Worm (Caenorhabditis elegans) whole organism, young adult: ENCODE data around the gene F20C5.6.

Experiments used
- B0019.2 ChIP-seq: fragments of 200-800 bp; sonication (Bioruptor generic); conservative IDR thresholded peaks from 2 replicates; pipeline ENCODE4 v1.3.6; 2022; ENCODE audit warnings: missing genetic modification reagents, missing genetic modification characterization, missing compliant biosample characterization
- B0035.1 ChIP-seq: sonication (generic microtip); optimal IDR thresholded peaks from 2 replicates; lab custom pipeline; 2016; ENCODE audit warnings: missing genetic modification characterization, mild to moderate bottlenecking, missing compliant biosample characterization, missing genotype, missing genetic modification reagents
- K12H6.12 ChIP-seq: fragments of 200-800 bp; sonication (Bioruptor generic); optimal IDR thresholded peaks from 2 replicates; lab custom pipeline; 2018; ENCODE audit warnings: mild to moderate bottlenecking, missing genetic modification characterization, missing compliant biosample characterization
- Y53G8AR.9 ChIP-seq: fragments of 200-800 bp; sonication (Bioruptor generic); conservative IDR thresholded peaks from 2 replicates; pipeline ENCODE4 v1.3.6; 2022; ENCODE audit warnings: missing genetic modification reagents, missing genetic modification characterization, missing compliant biosample characterization
- ama-1 ChIP-seq, 3 experiments: fragments of 150-350 bp in 1 of 3; sonication (generic microtip) in 2 of 3; optimal IDR thresholded peaks; 2 replicates each; lab custom pipeline; 2014 to 2018; ENCODE audit warnings: missing biosample characterization in 2 of 3, missing genetic modification characterization in 2 of 3, missing genetic modification reagents in 2 of 3
- aptf-3 ChIP-seq: fragments of 200-800 bp; sonication (Bioruptor generic); IDR thresholded peaks from 2 replicates; pipeline ENCODE4 v1.3.6; 2022; ENCODE audit warnings: missing genetic modification characterization, missing compliant biosample characterization
- athp-1 ChIP-seq: sonication (generic microtip); optimal IDR thresholded peaks from 2 replicates; lab custom pipeline; 2017; ENCODE audit warnings: mild to moderate bottlenecking, missing genetic modification characterization, missing compliant biosample characterization
- attf-5 ChIP-seq: fragments of 200-800 bp; sonication (Bioruptor generic); optimal IDR thresholded peaks from 2 replicates; lab custom pipeline; 2018; ENCODE audit warnings: mild to moderate bottlenecking, missing genetic modification characterization, missing compliant biosample characterization
- bed-1 ChIP-seq: fragments of 200-800 bp; sonication (Bioruptor generic); IDR thresholded peaks from 2 replicates; pipeline ENCODE4 v1.3.6; 2022; ENCODE audit warnings: missing genetic modification reagents, missing genetic modification characterization, missing compliant biosample characterization
- bed-2 ChIP-seq: fragments of 200-800 bp; sonication (Bioruptor generic); IDR thresholded peaks from 2 replicates; pipeline ENCODE4 v1.3.6; 2022; ENCODE audit warnings: missing genetic modification reagents, missing genetic modification characterization, missing compliant biosample characterization
- cebp-1 ChIP-seq, 2 experiments: fragments of 200-800 bp in 1 of 2; sonication (Bioruptor generic) in 1 of 2; sonication (generic microtip) in 1 of 2; IDR thresholded peaks in 1 of 2; optimal IDR thresholded peaks in 1 of 2; 2 replicates each; pipeline versions ENCODE4 v1.3.6 to Lab custom; 2017 to 2022; ENCODE audit warnings: missing compliant biosample characterization in 2 of 2, missing genetic modification characterization in 2 of 2, mild to moderate bottlenecking in 1 of 2, missing genetic modification reagents in 1 of 2, moderate library complexity in 1 of 2
- cebp-2 ChIP-seq: fragments of 200-800 bp; sonication (Bioruptor generic); IDR thresholded peaks from 2 replicates; pipeline ENCODE4 v1.3.6; 2022; ENCODE audit warnings: missing genetic modification characterization, missing compliant biosample characterization
- ceh-40 ChIP-seq: fragments of 200-800 bp; sonication (Bioruptor generic); IDR thresholded peaks from 2 replicates; pipeline ENCODE4 v1.3.6; 2022; ENCODE audit warnings: missing genetic modification characterization, missing compliant biosample characterization
- ceh-79 ChIP-seq: sonication (generic microtip); optimal IDR thresholded peaks from 2 replicates; lab custom pipeline; 2017; ENCODE audit warnings: mild to moderate bottlenecking, missing genetic modification characterization, missing compliant biosample characterization
- die-1 ChIP-seq: sonication (generic microtip); optimal IDR thresholded peaks from 2 replicates; lab custom pipeline; 2016; ENCODE audit warnings: missing genotype, mild to moderate bottlenecking, missing genetic modification characterization, missing compliant biosample characterization
- dpff-1 ChIP-seq: sonication (generic microtip); optimal IDR thresholded peaks from 2 replicates; lab custom pipeline; 2017; ENCODE audit warnings: mild to moderate bottlenecking, missing genetic modification characterization, missing compliant biosample characterization
- egl-18 ChIP-seq: fragments of 200-800 bp; sonication (Bioruptor generic); IDR thresholded peaks from 2 replicates; pipeline ENCODE4 v1.3.6; 2022; ENCODE audit warnings: missing genetic modification reagents, missing genetic modification characterization, missing compliant biosample characterization
- ets-4 ChIP-seq: fragments of 200-800 bp; sonication (Bioruptor generic); optimal IDR thresholded peaks from 2 replicates; lab custom pipeline; 2018; ENCODE audit warnings: mild to moderate bottlenecking, missing genetic modification characterization, missing compliant biosample characterization
- hlh-12 ChIP-seq: sonication (generic microtip); optimal IDR thresholded peaks from 2 replicates; lab custom pipeline; 2016; ENCODE audit warnings: missing genetic modification characterization, missing compliant biosample characterization
- hmg-1.2 ChIP-seq: fragments of 200-800 bp; sonication (Bioruptor generic); IDR thresholded peaks from 2 replicates; pipeline ENCODE4 v1.3.6; 2022; ENCODE audit warnings: missing genetic modification reagents, missing genetic modification characterization, missing compliant biosample characterization
- hmg-20 ChIP-seq: fragments of 200-800 bp; sonication (Bioruptor generic); IDR thresholded peaks from 2 replicates; pipeline ENCODE4 v1.3.6; 2022; ENCODE audit warnings: missing genetic modification reagents, missing genetic modification characterization, missing compliant biosample characterization
- hrde-1 ChIP-seq: sonication (generic microtip); optimal IDR thresholded peaks from 2 replicates; lab custom pipeline; 2016; ENCODE audit warnings: missing genetic modification characterization, mild to moderate bottlenecking, missing compliant biosample characterization, moderate library complexity, missing genotype, missing genetic modification reagents, borderline replicate concordance
- lag-1 ChIP-seq: fragments of 200-800 bp; sonication (Bioruptor generic); IDR thresholded peaks from 2 replicates; pipeline ENCODE4 v1.3.6; 2022; ENCODE audit warnings: missing genetic modification reagents, missing genetic modification characterization, missing compliant biosample characterization
- let-526 ChIP-seq: fragments of 200-800 bp; sonication (Bioruptor generic); IDR thresholded peaks from 2 replicates; pipeline ENCODE4 v1.3.6; 2022; ENCODE audit warnings: missing genetic modification reagents, missing genetic modification characterization, missing compliant biosample characterization
- lin-40 ChIP-seq: sonication (generic microtip); optimal IDR thresholded peaks from 2 replicates; lab custom pipeline; 2016; ENCODE audit warnings: missing genetic modification characterization, mild to moderate bottlenecking, missing compliant biosample characterization, missing genotype, missing genetic modification reagents
- lin-54 ChIP-seq: fragments of 200-800 bp; sonication (Bioruptor generic); optimal IDR thresholded peaks from 2 replicates; lab custom pipeline; 2018; ENCODE audit warnings: mild to moderate bottlenecking, missing genetic modification characterization, missing compliant biosample characterization
- lir-1 ChIP-seq: fragments of 200-800 bp; sonication (Bioruptor generic); conservative IDR thresholded peaks from 2 replicates; pipeline ENCODE4 v1.3.6; 2022; ENCODE audit warnings: missing genetic modification reagents, missing genetic modification characterization, missing compliant biosample characterization
- madf-10 ChIP-seq: sonication (generic microtip); optimal IDR thresholded peaks from 2 replicates; lab custom pipeline; 2016; ENCODE audit warnings: mild to moderate bottlenecking, missing genetic modification characterization, missing compliant biosample characterization
- mel-28 ChIP-seq: sonication (generic microtip); optimal IDR thresholded peaks from 2 replicates; lab custom pipeline; 2016; ENCODE audit warnings: borderline replicate concordance, mild to moderate bottlenecking, missing genetic modification characterization, missing compliant biosample characterization
- mes-4 ChIP-seq: sonication (generic microtip); optimal IDR thresholded peaks from 2 replicates; lab custom pipeline; 2016; ENCODE audit warnings: missing genotype, missing genetic modification characterization, missing compliant biosample characterization
- nhr-179 ChIP-seq: sonication (generic microtip); optimal IDR thresholded peaks from 2 replicates; lab custom pipeline; 2016; ENCODE audit warnings: mild to moderate bottlenecking, missing genetic modification characterization, missing compliant biosample characterization
- nhr-80 ChIP-seq: sonication (generic microtip); optimal IDR thresholded peaks from 2 replicates; lab custom pipeline; 2016; ENCODE audit warnings: missing genetic modification characterization, missing compliant biosample characterization
- pha-4 ChIP-seq: fragments of 150-350 bp; sonication (generic microtip); optimal IDR thresholded peaks from 2 replicates; lab custom pipeline; 2014; ENCODE audit warnings: missing biosample characterization, missing genetic modification reagents, missing genetic modification characterization
- sea-2 ChIP-seq: fragments of 200-800 bp; sonication (Bioruptor generic); IDR thresholded peaks from 2 replicates; pipeline ENCODE4 v1.3.6; 2022; ENCODE audit warnings: missing genetic modification characterization, missing compliant biosample characterization
- somi-1 ChIP-seq: fragments of 200-800 bp; sonication (Bioruptor generic); optimal IDR thresholded peaks from 2 replicates; lab custom pipeline; 2018; ENCODE audit warnings: mild to moderate bottlenecking, missing genetic modification characterization, missing compliant biosample characterization
- sptf-2 ChIP-seq: fragments of 200-800 bp; sonication (Bioruptor generic); optimal IDR thresholded peaks from 2 replicates; lab custom pipeline; 2018; ENCODE audit warnings: mild to moderate bottlenecking, missing genetic modification characterization, missing compliant biosample characterization
- tlf-1 ChIP-seq: fragments of 200-800 bp; sonication (Bioruptor generic); optimal IDR thresholded peaks from 2 replicates; lab custom pipeline; 2018; ENCODE audit warnings: mild to moderate bottlenecking, missing genetic modification characterization, missing compliant biosample characterization
- unc-62 ChIP-seq: fragments of 150-350 bp; optimal IDR thresholded peaks from 2 replicates; lab custom pipeline; 2014; ENCODE audit warnings: missing biosample characterization, missing genetic modification reagents, missing genetic modification characterization
- xnd-1 ChIP-seq: sonication (generic microtip); optimal IDR thresholded peaks from 2 replicates; lab custom pipeline; 2016; ENCODE audit warnings: missing genotype, missing genetic modification reagents, missing genetic modification characterization, missing compliant biosample characterization
- ztf-18 ChIP-seq: sonication (generic microtip); optimal IDR thresholded peaks from 2 replicates; lab custom pipeline; 2016; ENCODE audit warnings: missing genotype, mild to moderate bottlenecking, missing genetic modification characterization, missing compliant biosample characterization
- ztf-26 ChIP-seq: sonication (generic microtip); optimal IDR thresholded peaks from 2 replicates; lab custom pipeline; 2017; ENCODE audit warnings: missing genetic modification characterization, missing compliant biosample characterization
- ztf-3 ChIP-seq: fragments of 200-800 bp; sonication (Bioruptor generic); optimal IDR thresholded peaks from 2 replicates; lab custom pipeline; 2018; ENCODE audit warnings: mild to moderate bottlenecking, missing genetic modification characterization, missing compliant biosample characterization
- ztf-6 ChIP-seq: fragments of 200-800 bp; sonication (Bioruptor generic); IDR thresholded peaks from 2 replicates; pipeline ENCODE4 v1.3.6; 2022; ENCODE audit warnings: missing genetic modification reagents, missing genetic modification characterization, missing compliant biosample characterization

The F20C5.6 gene

DNA sequence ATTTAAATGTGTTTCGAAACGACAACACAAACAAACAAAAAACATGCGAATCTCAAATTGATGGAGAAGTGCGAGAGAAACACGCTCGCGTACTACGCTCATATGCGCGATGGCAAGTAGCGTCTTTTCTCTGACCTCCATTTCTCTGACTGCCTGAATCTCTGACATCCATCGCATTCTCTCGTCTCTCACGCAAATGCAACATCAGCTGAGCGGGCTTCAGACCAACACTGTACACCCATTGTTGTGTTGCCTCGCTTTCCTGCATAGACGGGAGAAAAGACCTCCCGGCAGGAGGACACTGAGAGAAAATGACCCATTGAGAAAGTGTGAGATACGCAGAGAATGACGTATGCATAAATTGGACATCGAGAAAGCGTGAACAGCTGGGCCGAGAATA is 9.2 kb upstream of the F20C5.6 start:
- TF ChIP-seq ets-4 (GFP tag; lab: Kevin White, UChicago) (peak; percentile 18), aptf-3 (GFP tag; lab: Robert Waterston, UW) (no peak), ztf-18 (tag; lab: Kevin White, UChicago) (peak; percentile 42), nhr-80 (tag; lab: Kevin White, UChicago) (peak; percentile 82), lin-40 (tag; lab: Kevin White, UChicago) (peak; percentile 35), madf-10 (tag; lab: Kevin White, UChicago) (peak; percentile 34), B0019.2 (GFP tag; lab: Robert Waterston, UW) (no peak), ceh-40 (no peak), lag-1 (GFP tag; lab: Robert Waterston, UW) (0 out of 2 replicates have a peak, but pooled peaks have one; percentile 23), hmg-1.2 (peak; percentile 77), let-526 (GFP tag; lab: Robert Waterston, UW) (0 out of 2 replicates have a peak, but pooled peaks have one; percentile 21), attf-5 (GFP tag; lab: Kevin White, UChicago) (peak; percentile 82), K12H6.12 (tag; lab: Kevin White, UChicago) (peak; percentile 57), ama-1 (optimal IDR thresholded peaks at IDR 0.05; lab: Kevin White, UChicago) (no peak), ama-1 (GFP tag; optimal IDR thresholded peaks at IDR 0.05; lab: Kevin White, UChicago) (no peak), lir-1 (GFP tag; lab: Robert Waterston, UW) (no peak), unc-62 (GFP tag; lab: Kevin White, UChicago) (peak; percentile 19), lin-54 (no peak), cebp-2 (GFP tag; lab: Robert Waterston, UW) (no peak), bed-2 (GFP tag; lab: Robert Waterston, UW) (no peak), ceh-79 (no peak), tlf-1 (GFP tag; lab: Kevin White, UChicago) (no peak), Y53G8AR.9 (GFP tag; lab: Robert Waterston, UW) (no peak), bed-1 (no peak), cebp-1 (GFP tag; IDR thresholded peaks at IDR 0.05; lab: Robert Waterston, UW) (peak; percentile 41; the same call in 1 of the 2 replicates), cebp-1 (tag; optimal IDR thresholded peaks at IDR 0.05; lab: Kevin White, UChicago) (no peak)

DNA sequence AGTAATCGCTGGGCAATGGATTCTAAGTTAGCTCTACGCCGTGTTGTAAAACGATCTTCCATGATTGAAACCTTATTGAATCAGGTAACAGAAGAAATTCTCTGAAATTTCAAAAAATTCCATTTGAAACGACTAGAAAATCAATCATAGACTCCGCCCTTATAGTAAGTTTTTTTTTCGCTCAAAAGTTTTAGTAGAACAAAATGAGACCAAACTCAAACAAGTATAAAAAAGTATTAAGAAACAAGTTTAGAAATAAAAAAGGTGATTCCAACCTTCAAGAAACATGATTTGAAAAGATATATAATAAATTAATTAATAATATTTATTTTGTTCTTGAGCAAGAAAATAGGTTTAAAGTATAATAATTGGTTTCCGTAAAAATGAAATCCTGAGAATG is 5.0 kb upstream of the F20C5.6 start, which contains the start of gene C33D9.6:
Gene C33D9.6, minus strand, starts transcription at position 101 of the 400 bp plus-strand sequence.
- no peak for TF ChIP-seq mes-4 (tag; lab: Kevin White, UChicago)
- TF ChIP-seq dpff-1 (tag; lab: Kevin White, UChicago): no peak
- TF ChIP-seq die-1 (tag; lab: Kevin White, UChicago): no peak
- no peak for TF ChIP-seq B0035.1
- no peak for TF ChIP-seq sea-2 (GFP tag; lab: Robert Waterston, UW)
- no peak for TF ChIP-seq hlh-12

DNA sequence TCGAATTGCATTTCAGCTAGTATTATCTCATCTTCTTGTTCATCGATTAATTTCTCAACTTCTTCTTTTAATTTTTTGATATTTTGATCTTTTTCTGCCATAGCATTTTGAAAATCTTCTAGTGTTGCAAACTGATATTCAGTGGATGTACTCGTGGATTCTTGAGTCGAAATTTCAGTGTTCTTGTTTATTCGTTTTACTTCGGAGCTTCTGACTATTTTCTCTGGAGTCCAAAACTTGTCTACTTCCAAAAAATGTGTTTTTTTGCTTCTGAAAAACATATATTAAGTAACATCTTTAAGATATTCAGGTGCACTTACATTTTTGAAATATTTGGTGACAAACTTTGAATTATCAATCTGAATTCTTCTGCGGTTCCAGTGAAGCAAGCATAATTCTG is 3.5 kb downstream of the F20C5.6 start, which contains the start of gene F20C5.5:
Gene F20C5.5, minus strand, starts transcription at position 101 of the 400 bp plus-strand sequence.
- no peak for TF ChIP-seq pha-4 (tag; lab: Kevin White, UChicago)
- TF ChIP-seq xnd-1: no peak
- TF ChIP-seq ztf-26 (tag; lab: Kevin White, UChicago): no peak
- TF ChIP-seq hrde-1 (tag; lab: Kevin White, UChicago): no peak
- no peak for TF ChIP-seq nhr-179
- TF ChIP-seq hmg-1.2: no peak
- TF ChIP-seq egl-18 (GFP tag; lab: Robert Waterston, UW): no peak
- TF ChIP-seq ztf-3 (GFP tag; lab: Kevin White, UChicago): no peak
- no peak for TF ChIP-seq sptf-2 (GFP tag; lab: Kevin White, UChicago)
- no peak for TF ChIP-seq hmg-20 (GFP tag; lab: Robert Waterston, UW)
- TF ChIP-seq mel-28 (tag; lab: Kevin White, UChicago): no peak
- no peak for TF ChIP-seq bed-1
- TF ChIP-seq athp-1 (tag; lab: Kevin White, UChicago): no peak
- no peak for TF ChIP-seq ztf-6
- no peak for TF ChIP-seq die-1 (tag; lab: Kevin White, UChicago)
- TF ChIP-seq somi-1 (GFP tag; lab: Kevin White, UChicago): no peak
